Fruit fly (Drosophila melanogaster) whole organism, embryonic: ENCODE measurements around the gene CG6178.

Experiments
- Ada2b ChIP-seq: fragments of 200-800 bp; sonication (Bioruptor generic); IDR thresholded peaks from 2 replicates; pipeline ENCODE4 v1.3.6; 2022; ENCODE audit warnings: missing biosample characterization, missing genetic modification characterization
- CG10979 ChIP-seq: fragments of 200-800 bp; sonication (Bioruptor generic); optimal IDR thresholded peaks from 2 replicates; lab custom pipeline; 2018; ENCODE audit warnings: missing biosample characterization, mild to moderate bottlenecking, missing genetic modification characterization, moderate library complexity
- CG11093 ChIP-seq: fragments of 200-800 bp; sonication (Bioruptor generic); IDR thresholded peaks from 3 replicates; pipeline ENCODE4 v1.3.6; 2022; ENCODE audit warnings: missing biosample characterization, missing genetic modification characterization
- CG12236 ChIP-seq: fragments of 200-800 bp; sonication (Bioruptor generic); optimal IDR thresholded peaks from 2 replicates; lab custom pipeline; 2016; ENCODE audit warnings: missing biosample characterization, missing genetic modification characterization
- CG12769 ChIP-seq: fragments of 200-800 bp; sonication (Bioruptor generic); optimal IDR thresholded peaks from 2 replicates; lab custom pipeline; 2019; ENCODE audit warnings: missing biosample characterization, mild to moderate bottlenecking, missing genetic modification characterization, moderate library complexity
- CG12942 ChIP-seq: fragments of 200-800 bp; sonication (Bioruptor generic); optimal IDR thresholded peaks from 3 replicates; lab custom pipeline; 2016; ENCODE audit warnings: missing biosample characterization, missing genetic modification characterization
- CG13296 ChIP-seq: fragments of 200-800 bp; sonication (Bioruptor generic); optimal IDR thresholded peaks from 3 replicates; lab custom pipeline; 2018; ENCODE audit warnings: missing biosample characterization, mild to moderate bottlenecking, missing genetic modification characterization
- CG1603 ChIP-seq: fragments of 200-800 bp; sonication (Bioruptor generic); optimal IDR thresholded peaks from 2 replicates; lab custom pipeline; 2019; ENCODE audit warnings: missing biosample characterization, mild to moderate bottlenecking, missing genetic modification characterization, moderate library complexity
- CG17186 ChIP-seq: fragments of 200-800 bp; sonication (Bioruptor generic); optimal IDR thresholded peaks from 3 replicates; lab custom pipeline; 2017; ENCODE audit warnings: missing biosample characterization, missing genetic modification reagents, missing genetic modification characterization
- CG2120 ChIP-seq: fragments of 200-800 bp; sonication (Bioruptor generic); optimal IDR thresholded peaks from 3 replicates; lab custom pipeline; 2016; ENCODE audit warnings: missing biosample characterization, missing genetic modification characterization
- CG2129 ChIP-seq: fragments of 200-800 bp; sonication (Bioruptor generic); IDR thresholded peaks from 2 replicates; pipeline ENCODE4 v1.3.6; 2022; ENCODE audit warnings: missing biosample characterization, missing genetic modification characterization; ENCODE audit not compliant: partially characterized antibody
- CG2678 ChIP-seq: fragments of 200-800 bp; sonication (Bioruptor generic); optimal IDR thresholded peaks from 3 replicates; lab custom pipeline; 2019; ENCODE audit warnings: missing biosample characterization, mild to moderate bottlenecking, missing genetic modification characterization, moderate library complexity
- CG2889 ChIP-seq: fragments of 200-800 bp; sonication (Bioruptor generic); IDR thresholded peaks from 3 replicates; pipeline ENCODE4 v1.3.6; 2022; ENCODE audit warnings: missing biosample characterization, missing genetic modification characterization
- CG3065 ChIP-seq: fragments of 200-800 bp; sonication (Bioruptor generic); optimal IDR thresholded peaks from 2 replicates; lab custom pipeline; 2016; ENCODE audit warnings: missing biosample characterization, missing genetic modification characterization
- CG31441 ChIP-seq: fragments of 200-800 bp; sonication (Bioruptor generic); IDR thresholded peaks from 2 replicates; pipeline ENCODE4 v1.3.6; 2022; ENCODE audit warnings: missing biosample characterization, missing genetic modification characterization
- CG6175 ChIP-seq: fragments of 200-800 bp; sonication (Bioruptor generic); IDR thresholded peaks from 3 replicates; pipeline ENCODE4 v1.3.6; 2022; ENCODE audit warnings: missing biosample characterization, missing genetic modification characterization
- CG6254 ChIP-seq: fragments of 200-800 bp; sonication (Bioruptor generic); optimal IDR thresholded peaks from 3 replicates; lab custom pipeline; 2017; ENCODE audit warnings: mild to moderate bottlenecking, missing biosample characterization, missing genetic modification reagents, missing genetic modification characterization
- CG6683 ChIP-seq: fragments of 200-800 bp; sonication (Bioruptor generic); optimal IDR thresholded peaks from 2 replicates; lab custom pipeline; 2017; ENCODE audit warnings: missing biosample characterization, mild to moderate bottlenecking, missing genetic modification characterization, missing genetic modification reagents
- CG9609 ChIP-seq: fragments of 200-800 bp; sonication (Bioruptor generic); optimal IDR thresholded peaks from 3 replicates; lab custom pipeline; 2016; ENCODE audit warnings: missing biosample characterization, missing genetic modification characterization
- CG9817 ChIP-seq: fragments of 200-800 bp; sonication (Bioruptor generic); optimal IDR thresholded peaks from 2 replicates; lab custom pipeline; 2018; ENCODE audit warnings: missing biosample characterization, mild to moderate bottlenecking, missing genetic modification characterization, moderate library complexity
- Dip3 ChIP-seq: fragments of 200-800 bp; sonication (Bioruptor generic); optimal IDR thresholded peaks from 3 replicates; lab custom pipeline; 2016; ENCODE audit warnings: missing biosample characterization, missing genetic modification characterization
- Eip74EF ChIP-seq, 2 experiments: fragments of 200-800 bp in 1 of 2; fragments of >200 bp in 1 of 2; sonication (Bioruptor generic) in 1 of 2; optimal IDR thresholded peaks; 2 replicates each; lab custom pipeline; 2017 to 2019; ENCODE audit warnings: missing biosample characterization in 2 of 2, missing genetic modification characterization in 2 of 2, mild to moderate bottlenecking in 1 of 2, moderate library complexity in 1 of 2
- HmgD ChIP-seq: fragments of 200-800 bp; sonication (Bioruptor generic); optimal IDR thresholded peaks from 3 replicates; lab custom pipeline; 2016; ENCODE audit warnings: missing biosample characterization, missing genetic modification characterization
- Hr39 ChIP-seq: fragments of >200 bp; optimal IDR thresholded peaks from 2 replicates; lab custom pipeline; 2017
- Jarid2 ChIP-seq: fragments of 200-800 bp; sonication (Bioruptor generic); optimal IDR thresholded peaks from 3 replicates; lab custom pipeline; 2017; ENCODE audit warnings: mild to moderate bottlenecking, missing biosample characterization, missing genetic modification reagents, missing genetic modification characterization
- NC2β ChIP-seq: fragments of 200-800 bp; sonication (Bioruptor generic); optimal IDR thresholded peaks from 2 replicates; lab custom pipeline; 2016; ENCODE audit warnings: missing biosample characterization, missing genetic modification characterization
- Ravus ChIP-seq: fragments of 200-800 bp; sonication (Bioruptor generic); IDR thresholded peaks from 2 replicates; pipeline ENCODE4 v1.3.6; 2022; ENCODE audit warnings: missing biosample characterization, missing genetic modification characterization
- Rx ChIP-seq: fragments of 200-800 bp; sonication (Bioruptor generic); IDR thresholded peaks from 2 replicates; pipeline ENCODE4 v1.3.6; 2022; ENCODE audit warnings: missing biosample characterization, missing genetic modification characterization
- Sin3A ChIP-seq: fragments of >200 bp; optimal IDR thresholded peaks from 2 replicates; lab custom pipeline; 2018
- Spps ChIP-seq: fragments of 200-800 bp; sonication (Bioruptor generic); optimal IDR thresholded peaks from 2 replicates; lab custom pipeline; 2018; ENCODE audit warnings: missing biosample characterization, mild to moderate bottlenecking, missing genetic modification characterization
- Sry-δ ChIP-seq: fragments of 200-800 bp; sonication (Bioruptor generic); optimal IDR thresholded peaks from 2 replicates; lab custom pipeline; 2016; ENCODE audit warnings: missing biosample characterization, missing genetic modification characterization
- ase ChIP-seq: fragments of 200-800 bp; sonication (Bioruptor generic); IDR thresholded peaks from 3 replicates; pipeline ENCODE4 v1.3.6; 2022; ENCODE audit warnings: missing biosample characterization, missing genetic modification characterization
- bowl ChIP-seq: fragments of 200-800 bp; sonication (Bioruptor generic); IDR thresholded peaks from 2 replicates; pipeline ENCODE4 v1.3.6; 2022; ENCODE audit warnings: missing biosample characterization, missing genetic modification characterization
- chif ChIP-seq, 2 experiments: fragments of 200-800 bp; sonication (Bioruptor generic); optimal IDR thresholded peaks; 3 replicates each; lab custom pipeline; 2016; ENCODE audit warnings: missing biosample characterization in 2 of 2, missing genetic modification characterization in 2 of 2
- fd3F ChIP-seq: fragments of 200-800 bp; sonication (Bioruptor generic); optimal IDR thresholded peaks from 2 replicates; lab custom pipeline; 2018; ENCODE audit warnings: missing biosample characterization, mild to moderate bottlenecking, missing genetic modification characterization, moderate library complexity
- fd64A ChIP-seq: fragments of 200-800 bp; sonication (Bioruptor generic); optimal IDR thresholded peaks from 3 replicates; lab custom pipeline; 2018; ENCODE audit warnings: missing biosample characterization, mild to moderate bottlenecking, missing genetic modification characterization
- fd96Cb ChIP-seq: fragments of 200-800 bp; sonication (Bioruptor generic); optimal IDR thresholded peaks from 2 replicates; lab custom pipeline; 2018; ENCODE audit warnings: missing biosample characterization, mild to moderate bottlenecking, missing genetic modification characterization, moderate library complexity
- fru ChIP-seq: fragments of >200 bp; optimal IDR thresholded peaks from 2 replicates; lab custom pipeline; 2017
- gsb ChIP-seq: fragments of 200-800 bp; sonication (Bioruptor generic); IDR thresholded peaks from 2 replicates; pipeline ENCODE4 v1.3.6; 2022; ENCODE audit warnings: missing biosample characterization, missing genetic modification characterization
- her ChIP-seq: fragments of 200-800 bp; sonication (Bioruptor generic); optimal IDR thresholded peaks from 2 replicates; lab custom pipeline; 2016; ENCODE audit warnings: missing biosample characterization, missing genetic modification characterization
- jigr1 ChIP-seq: fragments of 200-800 bp; sonication (Bioruptor generic); IDR thresholded peaks from 3 replicates; pipeline ENCODE4 v1.3.6; 2022; ENCODE audit warnings: missing biosample characterization, missing genetic modification characterization
- jing ChIP-seq: fragments of 200-800 bp; sonication (Bioruptor generic); optimal IDR thresholded peaks from 2 replicates; lab custom pipeline; 2018; ENCODE audit warnings: missing biosample characterization, mild to moderate bottlenecking, missing genetic modification characterization
- repo ChIP-seq: fragments of 200-800 bp; sonication (Bioruptor generic); optimal IDR thresholded peaks from 2 replicates; lab custom pipeline; 2016; ENCODE audit warnings: missing biosample characterization, missing genetic modification characterization
- sd ChIP-seq: fragments of 200-800 bp; sonication (Bioruptor generic); optimal IDR thresholded peaks from 3 replicates; lab custom pipeline; 2018; ENCODE audit warnings: missing biosample characterization, mild to moderate bottlenecking, missing genetic modification characterization, moderate library complexity
- sens-2 ChIP-seq: fragments of 200-800 bp; sonication (Bioruptor generic); IDR thresholded peaks from 2 replicates; pipeline ENCODE4 v1.3.6; 2022; ENCODE audit warnings: missing biosample characterization, missing genetic modification characterization
- sna ChIP-seq: fragments of 200-800 bp; sonication (Bioruptor generic); IDR thresholded peaks from 2 replicates; pipeline ENCODE4 v1.3.6; 2022; ENCODE audit warnings: missing biosample characterization, missing genetic modification characterization; ENCODE audit not compliant: partially characterized antibody
- stc ChIP-seq: fragments of 200-800 bp; sonication (Bioruptor generic); IDR thresholded peaks from 2 replicates; pipeline ENCODE4 v1.3.6; 2022; ENCODE audit warnings: missing biosample characterization, missing genetic modification characterization
- vvl ChIP-seq: fragments of 200-800 bp; sonication (Bioruptor generic); IDR thresholded peaks from 2 replicates; pipeline ENCODE4 v1.3.6; 2022; ENCODE audit warnings: missing biosample characterization, missing genetic modification characterization
- wek ChIP-seq: fragments of 200-800 bp; sonication (Bioruptor generic); optimal IDR thresholded peaks from 3 replicates; lab custom pipeline; 2018; ENCODE audit warnings: missing biosample characterization, mild to moderate bottlenecking, missing genetic modification characterization, moderate library complexity
- yki ChIP-seq: fragments of >200 bp; optimal IDR thresholded peaks from 3 replicates; lab custom pipeline; 2018

CG6178 gene

dm6 chr3R:24112320-24113069 is 39.7 kb upstream of the CG6178 start, which contains the start of gene CG13605 (continued):
- TF ChIP-seq gsb (GFP tag; lab: Robert Waterston, UW) (peak; percentile 53), CG1603 (tag; lab: Kevin White, UChicago) (peak; percentile 36), jing (GFP tag; lab: Kevin White, UChicago) (peak; percentile 6), yki (lab: Kevin White, UChicago) (no peak), ase (GFP tag; lab: Robert Waterston, UW) (peak; percentile 57; the same call in 2 of the 3 replicates), Spps (peak; percentile 19), chif (GFP tag; optimal IDR thresholded peaks at IDR 0.05; lab: Kevin White, UChicago) (peak in 1 of 2 experiments; percentile 50), sd (peak; percentile 56), fd96Cb (tag; lab: Kevin White, UChicago) (peak; percentile 70), CG6683 (GFP tag; lab: Kevin White, UChicago) (peak; percentile 59), CG12942 (peak; percentile 62), CG2129 (GFP tag; lab: Robert Waterston, UW) (no peak), fd3F (GFP tag; lab: Kevin White, UChicago) (peak; percentile 71), jigr1 (GFP tag; lab: Robert Waterston, UW) (no peak), vvl (GFP tag; lab: Robert Waterston, UW) (peak; percentile 91), CG9609 (peak; percentile 53), Dip3 (GFP tag; lab: Kevin White, UChicago) (peak; percentile 48), her (peak; percentile 54), CG11093 (no peak), fd64A (GFP tag; lab: Kevin White, UChicago) (no peak), Sry-δ (GFP tag; lab: Kevin White, UChicago) (peak; percentile 11), CG17186 (GFP tag; lab: Kevin White, UChicago) (no peak), stc (GFP tag; lab: Robert Waterston, UW) (peak; percentile 65; the same call in 1 of the 2 replicates), HmgD (GFP tag; lab: Kevin White, UChicago) (no peak), Ada2b (GFP tag; lab: Robert Waterston, UW) (peak; percentile 66), NC2β (GFP tag; lab: Kevin White, UChicago) (peak; percentile 39), CG6175 (GFP tag; lab: Robert Waterston, UW) (0 out of 3 replicates have a peak, but pooled peaks have one; percentile 7), Ravus (GFP tag; lab: Robert Waterston, UW) (no peak; the same call in 1 of the 2 replicates), sens-2 (GFP tag; lab: Robert Waterston, UW) (no peak; the same call in 1 of the 2 replicates), CG3065 (GFP tag; lab: Kevin White, UChicago) (peak; percentile 3), Jarid2 (GFP tag; lab: Kevin White, UChicago) (peak; percentile 53), CG12769 (tag; lab: Kevin White, UChicago) (no peak), CG12236 (no peak), CG2889 (GFP tag; lab: Robert Waterston, UW) (0 out of 3 replicates have a peak, but pooled peaks have one; percentile 35), sna (GFP tag; lab: Robert Waterston, UW) (no peak), CG9817 (peak; percentile 61), wek (peak; percentile 35), CG6254 (peak; percentile 77), bowl (GFP tag; lab: Robert Waterston, UW) (0 out of 2 replicates have a peak, but pooled peaks have one; percentile 13), fru (lab: Kevin White, UChicago) (no peak), CG13296 (GFP tag; lab: Kevin White, UChicago) (peak; percentile 82), Sin3A (lab: Kevin White, UChicago) (peak; percentile 34), CG2678 (tag; lab: Kevin White, UChicago) (peak; percentile 87), Hr39 (lab: Kevin White, UChicago) (no peak), Eip74EF (GFP tag; optimal IDR thresholded peaks at IDR 0.05; lab: Kevin White, UChicago) (peak in 1 of 2 experiments; percentile 69), CG2120 (GFP tag; lab: Kevin White, UChicago) (peak; percentile 84), CG10979 (peak; percentile 69), Rx (GFP tag; lab: Robert Waterston, UW) (peak; percentile 23; the same call in 1 of the 2 replicates), repo (GFP tag; lab: Kevin White, UChicago) (peak; percentile 36), CG31441 (peak; percentile 85)
